Fruit fly (Drosophila melanogaster): ENCODE data around the gene amd.

DNA sequence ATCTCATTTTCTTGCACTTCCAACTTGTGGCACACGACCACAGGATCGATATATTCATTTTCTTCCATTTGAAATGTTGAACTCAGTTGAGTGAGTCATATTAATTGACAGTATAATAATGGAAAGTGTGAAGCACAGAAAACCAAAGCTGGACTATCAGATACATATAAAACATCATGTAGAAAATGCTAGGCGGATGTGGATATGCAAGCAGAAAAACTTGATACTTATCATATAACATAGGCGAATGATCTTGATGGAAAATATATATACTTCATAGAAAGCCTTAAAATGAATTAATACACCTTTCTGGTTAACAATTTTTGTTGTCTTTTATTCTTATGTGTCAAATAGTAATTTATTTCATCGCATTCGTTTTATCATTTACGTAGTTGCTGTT, 31.0 kb upstream of the amd start, which contains the start of gene CG10700:
- TF ChIP-seq CG6163 (GFP tag; IDR thresholded peaks at IDR 0.05), result no peak
- no peak for TF ChIP-seq CG6792 (GFP tag; optimal IDR thresholded peaks at IDR 0.05)
- TF ChIP-seq CG6808 (GFP tag; optimal IDR thresholded peaks at IDR 0.05), result no peak
- TF ChIP-seq CG31627 (GFP tag; optimal IDR thresholded peaks at IDR 0.05), result no peak
- no peak for TF ChIP-seq CG3032 (tag; optimal IDR thresholded peaks at IDR 0.05)
- no peak for TF ChIP-seq CG8319 (GFP tag; optimal IDR thresholded peaks at IDR 0.05)
